Worm (Caenorhabditis elegans) whole organism, early embryonic: ENCODE measurements around the gene lact-4.

ENCODE experiments used
- F13C5.2 ChIP-seq: sonication (generic microtip); optimal IDR thresholded peaks from 2 replicates; lab custom pipeline; 2017; ENCODE audit warnings: mild to moderate bottlenecking, missing genetic modification characterization, inconsistent platforms, missing compliant biosample characterization
- aly-1 ChIP-seq: sonication (generic microtip); optimal IDR thresholded peaks from 2 replicates; lab custom pipeline; 2016; ENCODE audit warnings: missing genetic modification characterization, missing compliant biosample characterization
- ama-1 ChIP-seq: fragments of 150-350 bp; optimal IDR thresholded peaks from 2 replicates; lab custom pipeline; 2014
- ceh-13 ChIP-seq: fragments of 200-800 bp; sonication (Bioruptor generic); optimal IDR thresholded peaks from 2 replicates; lab custom pipeline; 2018; ENCODE audit warnings: mild to moderate bottlenecking, missing genetic modification characterization, missing compliant biosample characterization
- ceh-36 ChIP-seq: sonication (generic microtip); optimal IDR thresholded peaks from 2 replicates; lab custom pipeline; 2016; ENCODE audit warnings: missing genetic modification characterization, inconsistent platforms, missing compliant biosample characterization
- flt-1 ChIP-seq: fragments of 200-800 bp; sonication (Bioruptor generic); IDR thresholded peaks from 2 replicates; pipeline ENCODE4 v1.3.6; 2022; ENCODE audit warnings: missing genetic modification characterization, missing compliant biosample characterization
- hmbx-1 ChIP-seq: sonication (generic microtip); optimal IDR thresholded peaks from 2 replicates; lab custom pipeline; 2016; ENCODE audit warnings: mild to moderate bottlenecking, missing genetic modification characterization, missing compliant biosample characterization
- hmg-4 ChIP-seq: fragments of 200-800 bp; sonication (Bioruptor generic); optimal IDR thresholded peaks from 2 replicates; lab custom pipeline; 2018; ENCODE audit warnings: mild to moderate bottlenecking, missing genetic modification characterization, missing compliant biosample characterization
- hnd-1 ChIP-seq: sonication (generic microtip); optimal IDR thresholded peaks from 2 replicates; lab custom pipeline; 2016; ENCODE audit warnings: missing genetic modification characterization, missing compliant biosample characterization
- pes-1 ChIP-seq: fragments of 200-800 bp; sonication (Bioruptor generic); IDR thresholded peaks from 2 replicates; pipeline ENCODE4 v1.3.6; 2022; ENCODE audit warnings: missing genetic modification reagents, missing genetic modification characterization, missing compliant biosample characterization
- scrt-1 ChIP-seq: fragments of 200-800 bp; sonication (Bioruptor generic); IDR thresholded peaks from 2 replicates; pipeline ENCODE4 v1.3.6; 2022; ENCODE audit warnings: missing genetic modification characterization, missing compliant biosample characterization
- sea-1 ChIP-seq: fragments of 200-800 bp; sonication (Bioruptor generic); conservative IDR thresholded peaks from 2 replicates; pipeline ENCODE4 v1.3.6; 2022; ENCODE audit warnings: missing genetic modification characterization, missing compliant biosample characterization
- tbx-37 ChIP-seq: fragments of 200-800 bp; sonication (Bioruptor generic); conservative IDR thresholded peaks from 2 replicates; pipeline ENCODE4 v1.3.6; 2022; ENCODE audit warnings: missing genetic modification reagents, missing genetic modification characterization, missing compliant biosample characterization
- tra-4 ChIP-seq: sonication (generic microtip); optimal IDR thresholded peaks from 2 replicates; lab custom pipeline; 2017; ENCODE audit warnings: missing genetic modification characterization, missing compliant biosample characterization

DNA sequence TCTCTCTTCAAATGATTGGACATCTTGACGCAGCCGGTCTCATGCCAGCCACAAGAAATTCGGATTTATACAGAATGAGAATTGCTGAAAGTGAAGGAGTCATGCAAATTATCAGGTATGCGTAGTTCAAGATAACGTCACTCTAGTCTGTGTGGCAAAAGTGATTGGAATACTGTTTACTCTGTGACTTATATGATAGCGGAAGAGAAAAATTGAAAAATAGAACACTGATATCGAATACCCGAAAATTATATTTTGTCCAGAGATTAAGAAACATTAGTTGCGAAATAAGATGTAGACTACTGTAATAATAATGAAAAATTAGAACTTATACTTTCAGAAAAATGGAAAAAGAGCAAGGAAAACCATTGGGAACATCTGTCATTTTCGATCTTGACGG is 35.2 kb upstream of the lact-4 start:
- TF ChIP-seq pes-1 (GFP tag; lab: Robert Waterston, UW) (no peak), ceh-36 (no peak), ama-1 (lab: Kevin White, UChicago) (no peak), flt-1 (GFP tag; lab: Robert Waterston, UW) (no peak), aly-1 (no peak), ceh-13 (no peak), hnd-1 (tag; lab: Kevin White, UChicago) (no peak), tra-4 (tag; lab: Kevin White, UChicago) (no peak), hmbx-1 (tag; lab: Kevin White, UChicago) (no peak), tbx-37 (GFP tag; lab: Robert Waterston, UW) (no peak), F13C5.2 (no peak), scrt-1 (GFP tag; lab: Robert Waterston, UW) (no peak), hmg-4 (no peak), sea-1 (no peak)
